Worm (Caenorhabditis elegans) whole organism, young adult: Measurements from ENCODE around the gene C47E12.10.

Experiments
- F22D6.2 ChIP-seq: sonication (generic microtip); optimal IDR thresholded peaks from 2 replicates; lab custom pipeline; 2016; ENCODE audit warnings: mild to moderate bottlenecking, missing genetic modification characterization, missing compliant biosample characterization
- F33H1.4 ChIP-seq: fragments of 200-800 bp; sonication (Bioruptor generic); IDR thresholded peaks from 2 replicates; pipeline ENCODE4 v1.3.6; 2022; ENCODE audit warnings: missing genetic modification reagents, missing genetic modification characterization, missing compliant biosample characterization
- F39B2.1 ChIP-seq: fragments of 200-800 bp; sonication (Bioruptor generic); IDR thresholded peaks from 2 replicates; pipeline ENCODE4 v1.3.6; 2022; ENCODE audit warnings: missing genetic modification reagents, missing genetic modification characterization, missing compliant biosample characterization
- F57C9.4 ChIP-seq: sonication (generic microtip); optimal IDR thresholded peaks from 2 replicates; lab custom pipeline; 2017; ENCODE audit warnings: mild to moderate bottlenecking, missing genetic modification characterization, missing compliant biosample characterization
- akir-1 ChIP-seq: fragments of 200-800 bp; sonication (Bioruptor generic); optimal IDR thresholded peaks from 2 replicates; lab custom pipeline; 2018; ENCODE audit warnings: mild to moderate bottlenecking, missing genetic modification characterization, moderate library complexity, missing compliant biosample characterization
- ama-1 ChIP-seq, 3 experiments: fragments of 150-350 bp in 1 of 3; sonication (generic microtip) in 2 of 3; optimal IDR thresholded peaks; 2 replicates each; lab custom pipeline; 2014 to 2018; ENCODE audit warnings: missing biosample characterization in 2 of 3, missing genetic modification characterization in 2 of 3, missing genetic modification reagents in 2 of 3
- aptf-3 ChIP-seq: fragments of 200-800 bp; sonication (Bioruptor generic); IDR thresholded peaks from 2 replicates; pipeline ENCODE4 v1.3.6; 2022; ENCODE audit warnings: missing genetic modification characterization, missing compliant biosample characterization
- egl-18 ChIP-seq: fragments of 200-800 bp; sonication (Bioruptor generic); IDR thresholded peaks from 2 replicates; pipeline ENCODE4 v1.3.6; 2022; ENCODE audit warnings: missing genetic modification reagents, missing genetic modification characterization, missing compliant biosample characterization
- lin-35 ChIP-seq, 3 experiments: fragments of 150-350 bp in 2 of 3; sonication (generic microtip) in 1 of 3; optimal IDR thresholded peaks; 2 replicates each; lab custom pipeline; 2014 to 2018; ENCODE audit warnings: missing biosample characterization in 3 of 3, missing genetic modification characterization in 3 of 3, missing genetic modification reagents in 3 of 3
- mes-4 ChIP-seq: sonication (generic microtip); optimal IDR thresholded peaks from 2 replicates; lab custom pipeline; 2016; ENCODE audit warnings: missing genotype, missing genetic modification characterization, missing compliant biosample characterization
- nfya-2 ChIP-seq: fragments of 200-800 bp; sonication (Bioruptor generic); IDR thresholded peaks from 2 replicates; pipeline ENCODE4 v1.3.6; 2022; ENCODE audit warnings: missing genetic modification reagents, missing genetic modification characterization, missing compliant biosample characterization
- pha-4 ChIP-seq: fragments of 150-350 bp; sonication (generic microtip); optimal IDR thresholded peaks from 2 replicates; lab custom pipeline; 2014; ENCODE audit warnings: missing biosample characterization, missing genetic modification reagents, missing genetic modification characterization
- sea-2 ChIP-seq: fragments of 200-800 bp; sonication (Bioruptor generic); IDR thresholded peaks from 2 replicates; pipeline ENCODE4 v1.3.6; 2022; ENCODE audit warnings: missing genetic modification characterization, missing compliant biosample characterization
- zfh-2 ChIP-seq: fragments of 200-800 bp; sonication (Bioruptor generic); conservative IDR thresholded peaks from 2 replicates; pipeline ENCODE4 v1.3.6; 2022; ENCODE audit warnings: missing genetic modification reagents, missing genetic modification characterization, missing compliant biosample characterization

- no peak for TF ChIP-seq zfh-2 (GFP tag; lab: Robert Waterston, UW)
- TF ChIP-seq lin-35 (GFP tag; optimal IDR thresholded peaks at IDR 0.05; lab: Kevin White, UChicago): no peak
- no peak for TF ChIP-seq F57C9.4 (tag; lab: Kevin White, UChicago)
- TF ChIP-seq egl-18 (GFP tag; lab: Robert Waterston, UW): no peak
- no peak for TF ChIP-seq aptf-3 (GFP tag; lab: Robert Waterston, UW)
- no peak for TF ChIP-seq ama-1 (optimal IDR thresholded peaks at IDR 0.05; lab: Kevin White, UChicago)
- TF ChIP-seq ama-1 (GFP tag; optimal IDR thresholded peaks at IDR 0.05; lab: Kevin White, UChicago): no peak
- TF ChIP-seq F33H1.4 (GFP tag; lab: Robert Waterston, UW): no peak
- no peak for TF ChIP-seq F22D6.2 (tag; lab: Kevin White, UChicago)
- no peak for TF ChIP-seq nfya-2 (GFP tag; lab: Robert Waterston, UW)
- no peak for TF ChIP-seq F39B2.1 (GFP tag; lab: Robert Waterston, UW)
- TF ChIP-seq akir-1 (GFP tag; lab: Kevin White, UChicago): no peak
- no peak for TF ChIP-seq sea-2
- TF ChIP-seq mes-4 (tag; lab: Kevin White, UChicago): no peak
- no peak for TF ChIP-seq pha-4 (tag; lab: Kevin White, UChicago)
Measured at ce11 chrIV:9982895-9983294, 10.3 kb downstream of the C47E12.10 start, which contains the start of gene mam-2.
